Worm (Caenorhabditis elegans) whole organism, mixed stage, embryonic: ENCODE data around the gene Y39B6A.41.

ENCODE experiments used
- blmp-1 ChIP-seq: fragments of 150-350 bp; optimal IDR thresholded peaks from 2 replicates; lab custom pipeline; 2014; ENCODE audit warnings: missing biosample characterization, missing genetic modification characterization
- ceh-39 ChIP-seq: fragments of 150-350 bp; optimal IDR thresholded peaks from 2 replicates; lab custom pipeline; 2014; ENCODE audit warnings: missing biosample characterization, missing genetic modification characterization
- ceh-43 ChIP-seq: fragments of 200-800 bp; sonication (Bioruptor generic); optimal IDR thresholded peaks from 2 replicates; lab custom pipeline; 2018; ENCODE audit warnings: mild to moderate bottlenecking, missing genetic modification characterization, moderate library complexity, missing compliant biosample characterization
- ceh-83 ChIP-seq: fragments of 200-800 bp; sonication (Bioruptor generic); optimal IDR thresholded peaks from 2 replicates; lab custom pipeline; 2018; ENCODE audit warnings: mild to moderate bottlenecking, missing genetic modification characterization, missing compliant biosample characterization
- ces-1 ChIP-seq: fragments of 150-350 bp; optimal IDR thresholded peaks from 2 replicates; lab custom pipeline; 2014; ENCODE audit warnings: missing biosample characterization, missing genetic modification reagents, missing genetic modification characterization
- cnd-1 ChIP-seq: fragments of 200-800 bp; sonication (Bioruptor generic); optimal IDR thresholded peaks from 2 replicates; lab custom pipeline; 2018; ENCODE audit warnings: mild to moderate bottlenecking, missing genetic modification characterization, missing compliant biosample characterization
- drap-1 ChIP-seq: fragments of 200-800 bp; sonication (Bioruptor generic); optimal IDR thresholded peaks from 3 replicates; lab custom pipeline; 2018; ENCODE audit warnings: mild to moderate bottlenecking, missing genetic modification characterization, missing compliant biosample characterization
- elt-1 ChIP-seq: sonication (generic microtip); optimal IDR thresholded peaks from 2 replicates; lab custom pipeline; 2017; ENCODE audit warnings: missing genetic modification characterization, mild to moderate bottlenecking, missing compliant biosample characterization, antibody characterized with exemption, moderate library complexity, borderline replicate concordance; ENCODE audit not compliant: insufficient read depth
- elt-3 ChIP-seq: fragments of 150-350 bp; optimal IDR thresholded peaks from 2 replicates; lab custom pipeline; 2014; ENCODE audit warnings: missing biosample characterization, missing genetic modification characterization
- flh-1 ChIP-seq: fragments of 200-800 bp; sonication (Bioruptor generic); optimal IDR thresholded peaks from 2 replicates; lab custom pipeline; 2018; ENCODE audit warnings: mild to moderate bottlenecking, missing genetic modification characterization, moderate library complexity, missing compliant biosample characterization
- ham-2 ChIP-seq: fragments of 200-800 bp; sonication (Bioruptor generic); optimal IDR thresholded peaks from 2 replicates; lab custom pipeline; 2018; ENCODE audit warnings: mild to moderate bottlenecking, missing genetic modification characterization, missing compliant biosample characterization
- hlh-1 ChIP-seq: fragments of 150-350 bp; optimal IDR thresholded peaks from 2 replicates; lab custom pipeline; 2014; ENCODE audit warnings: missing biosample characterization, missing genetic modification reagents, missing genetic modification characterization
- lin-13 ChIP-seq: fragments of 150-350 bp; optimal IDR thresholded peaks from 2 replicates; lab custom pipeline; 2014; ENCODE audit warnings: missing biosample characterization, missing genetic modification characterization
- lin-32 ChIP-seq: fragments of 200-800 bp; sonication (Bioruptor generic); optimal IDR thresholded peaks from 2 replicates; lab custom pipeline; 2018; ENCODE audit warnings: mild to moderate bottlenecking, missing genetic modification characterization, missing compliant biosample characterization
- lsy-2 ChIP-seq: fragments of 150-350 bp; optimal IDR thresholded peaks from 2 replicates; lab custom pipeline; 2014; ENCODE audit warnings: missing biosample characterization, missing genetic modification characterization
- mab-5 ChIP-seq: fragments of 150-350 bp; optimal IDR thresholded peaks from 2 replicates; lab custom pipeline; 2014; ENCODE audit warnings: missing biosample characterization, missing genetic modification characterization
- mep-1 ChIP-seq: fragments of 150-350 bp; optimal IDR thresholded peaks from 2 replicates; lab custom pipeline; 2017; ENCODE audit warnings: missing biosample characterization, missing genetic modification reagents, missing genetic modification characterization, inconsistent platforms
- mls-2 ChIP-seq: sonication (generic microtip); optimal IDR thresholded peaks from 2 replicates; lab custom pipeline; 2016; ENCODE audit warnings: mild to moderate bottlenecking, missing genetic modification characterization, moderate library complexity, missing compliant biosample characterization
- nhr-12 ChIP-seq: fragments of 150-350 bp; optimal IDR thresholded peaks from 2 replicates; lab custom pipeline; 2014; ENCODE audit warnings: missing biosample characterization, missing genetic modification characterization
- nhr-2 ChIP-seq: fragments of 150-350 bp; optimal IDR thresholded peaks from 2 replicates; lab custom pipeline; 2014; ENCODE audit warnings: missing biosample characterization, missing genetic modification characterization
- nhr-237 ChIP-seq: fragments of 150-350 bp; optimal IDR thresholded peaks from 2 replicates; lab custom pipeline; 2014; ENCODE audit warnings: missing biosample characterization, missing genetic modification characterization
- nhr-28 ChIP-seq: fragments of 150-350 bp; optimal IDR thresholded peaks from 2 replicates; lab custom pipeline; 2014; ENCODE audit warnings: missing biosample characterization, missing genetic modification characterization
- nhr-76 ChIP-seq: sonication (generic microtip); optimal IDR thresholded peaks from 2 replicates; lab custom pipeline; 2017; ENCODE audit warnings: missing biosample characterization, missing genetic modification characterization
- pha-4 ChIP-seq: fragments of 150-350 bp; optimal IDR thresholded peaks from 2 replicates; lab custom pipeline; 2018; ENCODE audit warnings: missing biosample characterization, missing genetic modification reagents, missing genetic modification characterization
- sem-2 ChIP-seq: fragments of 200-800 bp; sonication (Bioruptor generic); optimal IDR thresholded peaks from 2 replicates; lab custom pipeline; 2018; ENCODE audit warnings: mild to moderate bottlenecking, missing genetic modification characterization, missing compliant biosample characterization
- snpc-4 ChIP-seq: fragments of 150-350 bp; optimal IDR thresholded peaks from 2 replicates; lab custom pipeline; 2014; ENCODE audit warnings: missing biosample characterization, missing genetic modification characterization
- sptf-1 ChIP-seq: sonication (generic microtip); optimal IDR thresholded peaks from 2 replicates; lab custom pipeline; 2017; ENCODE audit warnings: mild to moderate bottlenecking, missing genetic modification characterization, moderate library complexity, missing compliant biosample characterization
- unc-120 ChIP-seq: sonication (generic microtip); optimal IDR thresholded peaks from 2 replicates; lab custom pipeline; 2017; ENCODE audit warnings: missing genetic modification characterization, missing compliant biosample characterization; ENCODE audit not compliant: poor library complexity, severe bottlenecking
- unc-39 ChIP-seq: fragments of 150-350 bp; optimal IDR thresholded peaks from 2 replicates; lab custom pipeline; 2014; ENCODE audit warnings: missing biosample characterization, missing genetic modification characterization
- unc-62 ChIP-seq: fragments of 150-350 bp; optimal IDR thresholded peaks from 2 replicates; lab custom pipeline; 2014; ENCODE audit warnings: missing biosample characterization, missing genetic modification reagents, missing genetic modification characterization
- zip-8 ChIP-seq: fragments of 150-350 bp; optimal IDR thresholded peaks from 2 replicates; lab custom pipeline; 2014; ENCODE audit warnings: missing biosample characterization, missing genetic modification characterization
- ztf-11 ChIP-seq: fragments of 150-350 bp; optimal IDR thresholded peaks from 2 replicates; lab custom pipeline; 2014; ENCODE audit warnings: missing biosample characterization, missing genetic modification characterization

The Y39B6A.41 gene

ce11 chrV:18993535-18993990, 15.8 kb upstream of the Y39B6A.41 start, which contains the start of gene gtf-2F2:
gtf-2F2 (plus strand) TSS chrV:18993940.
- TF ChIP-seq cnd-1 (tag; lab: Kevin White, UChicago) = no peak
- TF ChIP-seq unc-39 (tag; lab: Kevin White, UChicago) = no peak
- TF ChIP-seq drap-1 (GFP tag; lab: Kevin White, UChicago) = no peak
- TF ChIP-seq unc-120 (tag; lab: Kevin White, UChicago) = no peak
- no peak for TF ChIP-seq sptf-1 (tag; lab: Kevin White, UChicago)
- no peak for TF ChIP-seq mls-2 (tag; lab: Kevin White, UChicago)
- no peak for TF ChIP-seq elt-3 (tag; lab: Kevin White, UChicago)
- no peak for TF ChIP-seq flh-1 (GFP tag; lab: Kevin White, UChicago)
- no peak for TF ChIP-seq ces-1
- no peak for TF ChIP-seq ceh-83 (GFP tag; lab: Kevin White, UChicago)
- TF ChIP-seq, all 35 proteins: peak for 0

ce11 chrV:18993017-18993416, 15.2 kb upstream of the Y39B6A.41 start:
- TF ChIP-seq zip-8 (tag; lab: Kevin White, UChicago) = peak; percentile 97
- TF ChIP-seq ceh-39 (tag; lab: Kevin White, UChicago) = no peak
- no peak for TF ChIP-seq pha-4
- no peak for TF ChIP-seq unc-62
- no peak for TF ChIP-seq nhr-28
- no peak for TF ChIP-seq blmp-1 (tag; lab: Kevin White, UChicago)

DNA sequence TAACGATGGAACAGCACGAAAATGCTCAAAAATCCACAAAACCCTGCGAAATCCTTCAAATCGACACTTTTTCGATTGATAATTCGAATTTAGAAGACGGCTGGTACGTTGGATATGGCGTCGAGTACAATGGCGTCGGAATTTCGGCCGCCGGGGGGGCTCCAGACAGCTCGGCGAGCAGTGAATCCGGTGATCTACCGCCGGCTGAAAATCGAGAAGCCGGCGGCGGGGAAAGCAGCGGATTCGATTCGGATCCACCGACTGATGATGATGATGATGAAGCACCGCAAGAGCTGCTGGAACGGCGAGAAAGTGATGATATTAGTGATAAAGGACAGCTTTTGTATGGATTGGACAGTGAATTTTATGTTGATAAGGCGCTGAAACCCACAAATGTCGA, 13.2 kb upstream of the Y39B6A.41 start:
- TF ChIP-seq ceh-83 (GFP tag; lab: Kevin White, UChicago) (no peak), blmp-1 (tag; lab: Kevin White, UChicago) (no peak), unc-62 (no peak), elt-3 (tag; lab: Kevin White, UChicago) (no peak), lin-13 (tag; lab: Kevin White, UChicago) (no peak), zip-8 (tag; lab: Kevin White, UChicago) (no peak)

ce11 chrV:18990238-18990901, 12.6 kb upstream of the Y39B6A.41 start, which contains the start of the genes reps-1 and Y39B6A.37:
reps-1 (minus strand) TSS chrV:18990500.
Y39B6A.37 (plus strand) TSS chrV:18990851.
- TF ChIP-seq blmp-1 (tag; lab: Kevin White, UChicago) (no peak), nhr-237 (tag; lab: Kevin White, UChicago) (no peak), nhr-2 (tag; lab: Kevin White, UChicago) (no peak), ceh-83 (GFP tag; lab: Kevin White, UChicago) (no peak), ztf-11 (tag; lab: Kevin White, UChicago) (no peak), ceh-39 (tag; lab: Kevin White, UChicago) (no peak), ces-1 (peak; percentile 28), nhr-12 (tag; lab: Kevin White, UChicago) (no peak), lin-13 (tag; lab: Kevin White, UChicago) (peak; percentile 79), snpc-4 (no peak), elt-1 (tag; lab: Kevin White, UChicago) (no peak), unc-62 (no peak), lin-32 (GFP tag; lab: Kevin White, UChicago) (no peak), unc-39 (tag; lab: Kevin White, UChicago) (no peak), zip-8 (tag; lab: Kevin White, UChicago) (no peak), lsy-2 (peak; percentile 24), nhr-76 (tag; lab: Kevin White, UChicago) (no peak), drap-1 (GFP tag; lab: Kevin White, UChicago) (peak; percentile 74), mab-5 (tag; lab: Kevin White, UChicago) (no peak), pha-4 (peak; percentile 53), mep-1 (peak; percentile 62), unc-120 (tag; lab: Kevin White, UChicago) (no peak), flh-1 (GFP tag; lab: Kevin White, UChicago) (no peak), ceh-43 (no peak), cnd-1 (tag; lab: Kevin White, UChicago) (no peak), elt-3 (tag; lab: Kevin White, UChicago) (no peak), hlh-1 (tag; lab: Kevin White, UChicago) (no peak)

DNA sequence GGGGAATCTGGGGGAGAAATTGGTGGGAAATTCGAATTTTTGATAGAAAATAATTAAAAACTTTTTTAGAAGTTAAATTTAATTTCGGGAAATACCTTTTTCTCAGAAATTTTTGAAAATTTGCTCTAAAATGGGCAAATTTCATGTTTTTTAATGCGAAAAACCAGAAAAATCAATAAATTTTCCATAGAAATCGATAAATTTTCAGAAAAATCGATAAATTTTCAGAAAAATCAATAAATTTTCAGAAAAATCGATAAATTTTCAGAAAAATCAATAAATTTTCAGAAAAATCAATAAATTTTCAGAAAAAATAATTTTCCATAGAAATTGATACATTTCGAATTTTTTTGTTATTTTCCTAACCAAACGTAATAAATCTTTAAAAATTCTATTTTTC, 8.3 kb upstream of the Y39B6A.41 start:
- TF ChIP-seq flh-1 (GFP tag; lab: Kevin White, UChicago) (no peak), unc-120 (tag; lab: Kevin White, UChicago) (no peak), nhr-12 (tag; lab: Kevin White, UChicago) (no peak), ces-1 (no peak), pha-4 (no peak), snpc-4 (no peak), ham-2 (GFP tag; lab: Kevin White, UChicago) (no peak), elt-3 (tag; lab: Kevin White, UChicago) (no peak), sem-2 (no peak), elt-1 (tag; lab: Kevin White, UChicago) (no peak), nhr-28 (no peak), nhr-2 (tag; lab: Kevin White, UChicago) (no peak), unc-62 (no peak), drap-1 (GFP tag; lab: Kevin White, UChicago) (no peak), nhr-76 (tag; lab: Kevin White, UChicago) (no peak), hlh-1 (tag; lab: Kevin White, UChicago) (no peak), ceh-39 (tag; lab: Kevin White, UChicago) (no peak), blmp-1 (tag; lab: Kevin White, UChicago) (no peak)
- TF ChIP-seq, all 35 proteins: peak for 0
